Worm (Caenorhabditis elegans) whole organism, L4 larva: ENCODE results near the gene tab-1.

Source experiments
- D1046.2 ChIP-seq: fragments of 200-800 bp; sonication (Bioruptor generic); IDR thresholded peaks from 2 replicates; pipeline ENCODE4 v1.3.6; 2022; ENCODE audit warnings: missing genetic modification characterization, missing compliant biosample characterization
- F10B5.3 ChIP-seq: sonication (generic microtip); optimal IDR thresholded peaks from 2 replicates; lab custom pipeline; 2016; ENCODE audit warnings: mild to moderate bottlenecking, missing genetic modification characterization, missing compliant biosample characterization
- F26F4.8 ChIP-seq: fragments of 200-800 bp; sonication (Bioruptor generic); conservative IDR thresholded peaks from 2 replicates; pipeline ENCODE4 v1.3.6; 2022; ENCODE audit warnings: missing genetic modification characterization, missing compliant biosample characterization
- R02D3.7 ChIP-seq: fragments of 150-350 bp; sonication (generic microtip); optimal IDR thresholded peaks from 3 replicates; lab custom pipeline; 2014; ENCODE audit warnings: missing biosample characterization, missing genetic modification characterization
- ZK337.2 ChIP-seq: fragments of 200-800 bp; sonication (Bioruptor generic); IDR thresholded peaks from 2 replicates; pipeline ENCODE4 v1.3.6; 2022; ENCODE audit warnings: missing genetic modification reagents, missing genetic modification characterization, missing compliant biosample characterization
- aha-1 ChIP-seq: fragments of 150-350 bp; peaks from one replicate; lab custom pipeline; 2014; ENCODE audit warnings: missing biosample characterization, missing genetic modification characterization
- arid-1 ChIP-seq: fragments of 200-800 bp; sonication (Bioruptor generic); conservative IDR thresholded peaks from 2 replicates; pipeline ENCODE4 v1.3.6; 2022; ENCODE audit warnings: missing genetic modification reagents, missing genetic modification characterization, missing compliant biosample characterization
- attf-4 ChIP-seq: sonication (generic microtip); optimal IDR thresholded peaks from 3 replicates; lab custom pipeline; 2017; ENCODE audit warnings: missing biosample characterization, missing genetic modification characterization
- ceh-20 ChIP-seq: fragments of 200-800 bp; sonication (Bioruptor generic); IDR thresholded peaks from 2 replicates; pipeline ENCODE4 v1.3.6; 2022; ENCODE audit warnings: missing genetic modification reagents, missing genetic modification characterization, missing compliant biosample characterization
- ceh-28 ChIP-seq: fragments of 150-350 bp; optimal IDR thresholded peaks from 2 replicates; lab custom pipeline; 2014; ENCODE audit warnings: missing biosample characterization, missing genetic modification reagents, missing genetic modification characterization
- ceh-44 ChIP-seq: fragments of 200-800 bp; sonication (Bioruptor generic); IDR thresholded peaks from 2 replicates; pipeline ENCODE4 v1.3.6; 2022; ENCODE audit warnings: missing genetic modification reagents, missing genetic modification characterization, missing compliant biosample characterization
- ceh-82 ChIP-seq: sonication (generic microtip); optimal IDR thresholded peaks from 2 replicates; lab custom pipeline; 2017; ENCODE audit warnings: missing biosample characterization, missing genetic modification characterization
- ces-1 ChIP-seq: fragments of 150-350 bp; sonication (generic microtip); optimal IDR thresholded peaks from 4 replicates; lab custom pipeline; 2014; ENCODE audit warnings: missing biosample characterization, missing genetic modification reagents, missing genetic modification characterization
- ctbp-1 ChIP-seq: fragments of 200-800 bp; sonication (Bioruptor generic); IDR thresholded peaks from 2 replicates; pipeline ENCODE4 v1.3.6; 2022; ENCODE audit warnings: missing genetic modification reagents, missing genetic modification characterization, missing compliant biosample characterization
- daf-12 ChIP-seq: fragments of 150-350 bp; optimal IDR thresholded peaks from 2 replicates; lab custom pipeline; 2014; ENCODE audit warnings: missing biosample characterization, missing genetic modification reagents, missing genetic modification characterization
- daf-16 ChIP-seq, 3 experiments: sonication (generic microtip); optimal IDR thresholded peaks; 2 replicates each; lab custom pipeline; 2016 to 2017; ENCODE audit warnings: missing genetic modification characterization in 3 of 3, missing genetic modification reagents in 3 of 3, mild to moderate bottlenecking in 2 of 3, missing compliant biosample characterization in 2 of 3, missing biosample characterization in 1 of 3, moderate library complexity in 1 of 3
- daf-19 ChIP-seq: fragments of 200-800 bp; sonication (Bioruptor generic); conservative IDR thresholded peaks from 2 replicates; pipeline ENCODE4 v1.3.6; 2022; ENCODE audit warnings: missing genetic modification characterization, missing compliant biosample characterization
- dve-1 ChIP-seq: sonication (generic microtip); optimal IDR thresholded peaks from 2 replicates; lab custom pipeline; 2017; ENCODE audit warnings: antibody characterized with exemption, mild to moderate bottlenecking, missing genetic modification characterization, missing compliant biosample characterization; ENCODE audit not compliant: insufficient read depth
- fkh-10 ChIP-seq: fragments of 150-350 bp; optimal IDR thresholded peaks from 2 replicates; lab custom pipeline; 2014; ENCODE audit warnings: missing biosample characterization, missing genetic modification reagents, missing genetic modification characterization
- gei-8 ChIP-seq: fragments of 200-800 bp; sonication (Bioruptor generic); optimal IDR thresholded peaks from 2 replicates; lab custom pipeline; 2018; ENCODE audit warnings: mild to moderate bottlenecking, missing genetic modification characterization, missing compliant biosample characterization
- hlh-30 ChIP-seq: sonication (generic microtip); optimal IDR thresholded peaks from 2 replicates; lab custom pipeline; 2017; ENCODE audit warnings: antibody characterized with exemption, mild to moderate bottlenecking, missing genetic modification characterization, missing compliant biosample characterization; ENCODE audit not compliant: insufficient read depth
- hmg-1.1 ChIP-seq: fragments of 200-800 bp; sonication (Bioruptor generic); IDR thresholded peaks from 2 replicates; pipeline ENCODE4 v1.3.6; 2022; ENCODE audit warnings: missing genetic modification reagents, missing genetic modification characterization, missing compliant biosample characterization
- jun-1 ChIP-seq: fragments of 150-350 bp; optimal IDR thresholded peaks from 2 replicates; lab custom pipeline; 2014; ENCODE audit warnings: missing biosample characterization, missing genetic modification reagents, missing genetic modification characterization
- lim-7 ChIP-seq: fragments of 200-800 bp; sonication (Bioruptor generic); IDR thresholded peaks from 2 replicates; pipeline ENCODE4 v1.3.6; 2022; ENCODE audit warnings: missing genetic modification characterization, missing compliant biosample characterization
- lin-1 ChIP-seq: fragments of 200-800 bp; sonication (Bioruptor generic); IDR thresholded peaks from 2 replicates; pipeline ENCODE4 v1.3.6; 2022; ENCODE audit warnings: missing genetic modification reagents, missing genetic modification characterization, missing compliant biosample characterization
- lin-39 ChIP-seq: fragments of 150-350 bp; optimal IDR thresholded peaks from 2 replicates; lab custom pipeline; 2014; ENCODE audit warnings: missing biosample characterization, missing genetic modification reagents, missing genetic modification characterization
- lsy-2 ChIP-seq, 2 experiments: fragments of 150-350 bp in 1 of 2; sonication (generic microtip) in 1 of 2; optimal IDR thresholded peaks; 2 replicates each; lab custom pipeline; 2014 to 2017; ENCODE audit warnings: missing biosample characterization in 2 of 2, missing genetic modification characterization in 2 of 2
- madf-5 ChIP-seq, 2 experiments: fragments of 200-800 bp; sonication (Bioruptor generic); IDR thresholded peaks; 2 replicates each; pipeline ENCODE4 v1.3.6; 2022; ENCODE audit warnings: missing compliant biosample characterization in 2 of 2, missing genetic modification characterization in 2 of 2
- madf-9 ChIP-seq: fragments of 200-800 bp; sonication (Bioruptor generic); conservative IDR thresholded peaks from 2 replicates; pipeline ENCODE4 v1.3.6; 2022; ENCODE audit warnings: missing genetic modification reagents, missing genetic modification characterization, missing compliant biosample characterization
- mes-2 ChIP-seq: sonication (generic microtip); optimal IDR thresholded peaks from 2 replicates; lab custom pipeline; 2016; ENCODE audit warnings: missing genotype, mild to moderate bottlenecking, missing genetic modification characterization, missing compliant biosample characterization; ENCODE audit not compliant: poor library complexity, severe bottlenecking
- nhr-102 ChIP-seq: sonication (generic microtip); optimal IDR thresholded peaks from 2 replicates; lab custom pipeline; 2016; ENCODE audit warnings: mild to moderate bottlenecking, missing genetic modification characterization, moderate library complexity, missing compliant biosample characterization
- nhr-11 ChIP-seq: fragments of 150-350 bp; optimal IDR thresholded peaks from 2 replicates; lab custom pipeline; 2014; ENCODE audit warnings: missing biosample characterization, missing genetic modification characterization
- nhr-28 ChIP-seq: fragments of 150-350 bp; optimal IDR thresholded peaks from 2 replicates; lab custom pipeline; 2014; ENCODE audit warnings: missing biosample characterization, missing genetic modification characterization
- nhr-41 ChIP-seq: fragments of 200-800 bp; sonication (Bioruptor generic); IDR thresholded peaks from 2 replicates; pipeline ENCODE4 v1.3.6; 2022; ENCODE audit warnings: missing genetic modification reagents, missing genetic modification characterization, missing compliant biosample characterization
- nhr-48 ChIP-seq: sonication (generic microtip); optimal IDR thresholded peaks from 2 replicates; lab custom pipeline; 2016; ENCODE audit warnings: mild to moderate bottlenecking, missing genetic modification characterization, missing compliant biosample characterization
- nhr-6 ChIP-seq: fragments of 150-350 bp; optimal IDR thresholded peaks from 2 replicates; lab custom pipeline; 2014; ENCODE audit warnings: missing biosample characterization, missing genetic modification characterization
- rbr-2 ChIP-seq: sonication (generic microtip); optimal IDR thresholded peaks from 2 replicates; lab custom pipeline; 2016; ENCODE audit warnings: missing genotype, missing genetic modification characterization, missing compliant biosample characterization
- saeg-2 ChIP-seq: fragments of 200-800 bp; sonication (Bioruptor generic); IDR thresholded peaks from 2 replicates; pipeline ENCODE4 v1.3.6; 2022; ENCODE audit warnings: missing genetic modification reagents, missing genetic modification characterization, missing compliant biosample characterization
- set-16 ChIP-seq: fragments of 200-800 bp; sonication (Bioruptor generic); IDR thresholded peaks from 2 replicates; pipeline ENCODE4 v1.3.6; 2022; ENCODE audit warnings: missing genetic modification reagents, missing genetic modification characterization, missing compliant biosample characterization
- tra-1 ChIP-seq: fragments of 200-800 bp; sonication (Bioruptor generic); IDR thresholded peaks from 2 replicates; pipeline ENCODE4 v1.3.6; 2022; ENCODE audit warnings: missing genetic modification reagents, missing genetic modification characterization, missing compliant biosample characterization
- unc-62 ChIP-seq, 3 experiments: fragments of 150-350 bp in 1 of 3; sonication (generic microtip); optimal IDR thresholded peaks in 2 of 3; peaks in 1 of 3; 1 replicate in 1 of 3; 2 replicates in 2 of 3; lab custom pipeline; 2014 to 2017; ENCODE audit warnings: missing biosample characterization in 3 of 3, missing genetic modification characterization in 3 of 3, missing genetic modification reagents in 3 of 3, missing genotype in 1 of 3
- vab-7 ChIP-seq: fragments of 200-800 bp; sonication (Bioruptor generic); IDR thresholded peaks from 2 replicates; pipeline ENCODE4 v1.3.6; 2022; ENCODE audit warnings: missing genetic modification reagents, missing genetic modification characterization, missing compliant biosample characterization
- zag-1 ChIP-seq: fragments of 150-350 bp; optimal IDR thresholded peaks from 2 replicates; lab custom pipeline; 2014; ENCODE audit warnings: missing biosample characterization, missing genetic modification characterization
- zfp-2 ChIP-seq: sonication (generic microtip); optimal IDR thresholded peaks from 2 replicates; lab custom pipeline; 2016; ENCODE audit warnings: mild to moderate bottlenecking, missing genetic modification characterization, missing compliant biosample characterization
- zip-11 ChIP-seq: fragments of 200-800 bp; sonication (Bioruptor generic); IDR thresholded peaks from 2 replicates; pipeline ENCODE4 v1.3.6; 2022; ENCODE audit warnings: missing genetic modification characterization, missing compliant biosample characterization
- zip-2 ChIP-seq: fragments of 150-350 bp; optimal IDR thresholded peaks from 2 replicates; lab custom pipeline; 2014; ENCODE audit warnings: missing biosample characterization, missing genetic modification characterization

The tab-1 gene

ce11 chrII:6843680-6844079 lies 40.6 kb downstream of the tab-1 start (continued):
- TF ChIP-seq R02D3.7 (tag; lab: Kevin White, UChicago) (no peak), rbr-2 (tag; lab: Kevin White, UChicago) (peak; percentile 38), ctbp-1 (no peak), zfp-2 (no peak), set-16 (GFP tag; lab: Robert Waterston, UW) (peak; percentile 48), hmg-1.1 (GFP tag; lab: Robert Waterston, UW) (peak; percentile 29; the same call in 1 of the 2 replicates), fkh-10 (no peak), lim-7 (no peak), madf-5 (GFP tag; IDR thresholded peaks at IDR 0.05; lab: Robert Waterston, UW) (no peak), gei-8 (GFP tag; lab: Kevin White, UChicago) (no peak), zip-2 (tag; lab: Kevin White, UChicago) (no peak), lin-1 (GFP tag; lab: Robert Waterston, UW) (no peak), mes-2 (peak; percentile 47), nhr-28 (tag; lab: Kevin White, UChicago) (no peak), arid-1 (GFP tag; lab: Robert Waterston, UW) (no peak), nhr-41 (GFP tag; lab: Robert Waterston, UW) (peak; percentile 10; the same call in 1 of the 2 replicates)
- TF ChIP-seq, all 104 proteins: peak for 12

DNA sequence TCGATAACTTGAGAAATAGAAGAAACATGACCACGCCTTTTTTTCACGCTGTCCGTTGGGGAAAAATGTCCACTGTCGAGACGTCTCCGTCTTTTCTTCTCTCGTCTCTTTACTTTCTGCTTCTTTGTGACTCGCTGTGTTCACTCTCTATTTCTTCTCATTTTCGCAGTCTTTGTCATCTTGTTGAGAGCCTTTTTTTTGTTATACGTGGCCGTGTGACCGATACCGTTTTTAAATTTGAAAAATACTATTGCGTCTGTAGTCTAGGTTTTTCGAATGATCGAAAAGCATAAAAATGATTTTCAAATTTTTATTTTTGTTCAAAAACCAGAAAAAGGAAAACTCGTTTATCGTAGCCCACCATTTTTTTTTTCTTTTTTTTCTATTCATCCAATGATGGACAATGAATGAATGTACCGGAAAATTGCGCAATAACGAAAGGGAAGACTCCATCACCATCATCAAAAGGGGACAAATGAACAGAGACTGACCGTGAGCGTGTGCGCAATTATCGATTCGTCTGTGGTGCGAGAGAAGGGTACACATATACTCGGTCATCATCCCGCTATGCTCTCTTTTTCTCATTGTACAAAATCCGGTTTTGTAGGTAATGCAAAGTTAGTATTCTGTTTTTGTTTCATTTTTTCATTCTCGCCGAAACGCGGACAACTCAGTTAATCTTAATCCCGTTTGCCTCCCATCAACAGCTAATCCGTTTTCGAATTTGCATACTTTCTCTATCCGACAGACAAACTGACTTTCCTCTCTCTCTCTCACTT lies 41.3 kb downstream of the tab-1 start:
- TF ChIP-seq madf-9 (GFP tag; lab: Robert Waterston, UW) (no peak), attf-4 (tag; lab: Kevin White, UChicago) (no peak), ceh-44 (GFP tag; lab: Robert Waterston, UW) (no peak), nhr-11 (tag; lab: Kevin White, UChicago) (no peak), aha-1 (tag; lab: Kevin White, UChicago) (peak; percentile 12), hlh-30 (peak; percentile 47), lsy-2 (tag; optimal IDR thresholded peaks at IDR 0.05; lab: Kevin White, UChicago) (peak in 1 of 2 experiments; percentile 18), mes-2 (peak; percentile 45), zfp-2 (no peak), ces-1 (GFP tag; lab: Kevin White, UChicago) (peak; percentile 42), unc-62 (GFP tag; optimal IDR thresholded peaks at IDR 0.05 in 1 of 2; lab: Kevin White, UChicago) (peak in 1 of 2 experiments; percentile 84), unc-62 (tag; optimal IDR thresholded peaks at IDR 0.05; lab: Kevin White, UChicago) (no peak), ceh-28 (tag; lab: Kevin White, UChicago) (peak; percentile 48), dve-1 (tag; lab: Kevin White, UChicago) (peak; percentile 36), jun-1 (no peak), lin-39 (tag; lab: Kevin White, UChicago) (no peak)

DNA sequence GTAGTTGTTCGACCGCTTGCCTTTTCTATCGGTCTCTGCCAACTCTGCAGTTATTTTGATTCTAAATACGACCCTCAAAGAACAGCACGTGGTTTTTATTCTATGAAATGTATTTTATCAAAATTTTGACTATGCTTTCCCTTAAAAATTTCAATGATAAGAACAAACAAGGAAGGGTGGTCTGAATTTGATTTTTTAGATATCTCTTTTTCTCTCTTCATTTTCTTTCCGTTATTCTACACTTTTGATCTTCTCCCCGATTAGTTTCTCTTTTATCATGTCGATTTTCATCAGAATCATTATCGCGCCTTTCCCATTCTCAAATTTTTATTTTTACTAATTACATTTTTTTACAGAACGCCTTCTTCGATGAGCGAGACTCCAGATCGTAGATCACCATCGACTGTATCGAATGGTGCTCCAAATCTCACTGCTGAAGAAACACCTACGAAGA lies 41.9 kb downstream of the tab-1 start:
- TF ChIP-seq F10B5.3 (no peak), daf-12 (tag; lab: Kevin White, UChicago) (no peak), D1046.2 (no peak), nhr-28 (tag; lab: Kevin White, UChicago) (peak; percentile 53), saeg-2 (no peak), zip-11 (GFP tag; lab: Robert Waterston, UW) (no peak), daf-19 (GFP tag; lab: Robert Waterston, UW) (no peak), nhr-6 (tag; lab: Kevin White, UChicago) (no peak), vab-7 (no peak), ZK337.2 (GFP tag; lab: Robert Waterston, UW) (no peak), F26F4.8 (GFP tag; lab: Robert Waterston, UW) (no peak), tra-1 (GFP tag; lab: Robert Waterston, UW) (no peak), dve-1 (tag; lab: Kevin White, UChicago) (peak; percentile 48), nhr-48 (tag; lab: Kevin White, UChicago) (no peak), ceh-82 (no peak), arid-1 (GFP tag; lab: Robert Waterston, UW) (no peak), ceh-20 (GFP tag; lab: Robert Waterston, UW) (no peak), daf-16 (GFP tag; optimal IDR thresholded peaks at IDR 0.05; lab: Kevin White, UChicago) (no peak), daf-16 (tag; optimal IDR thresholded peaks at IDR 0.05; lab: Kevin White, UChicago) (peak; percentile 8), zag-1 (tag; lab: Kevin White, UChicago) (no peak), jun-1 (no peak), aha-1 (tag; lab: Kevin White, UChicago) (no peak), nhr-102 (tag; lab: Kevin White, UChicago) (no peak)
